Worm (Caenorhabditis elegans) whole organism, early embryonic: Measurements from ENCODE around the gene R13D11.10.

ENCODE experiments used
- aly-1 ChIP-seq: sonication (generic microtip); optimal IDR thresholded peaks from 2 replicates; lab custom pipeline; 2016; ENCODE audit warnings: missing genetic modification characterization, missing compliant biosample characterization
- ama-1 ChIP-seq: fragments of 150-350 bp; optimal IDR thresholded peaks from 2 replicates; lab custom pipeline; 2014
- ets-7 ChIP-seq: sonication (generic microtip); optimal IDR thresholded peaks from 2 replicates; lab custom pipeline; 2016; ENCODE audit warnings: missing genotype, missing genetic modification characterization, missing compliant biosample characterization
- flt-1 ChIP-seq: fragments of 200-800 bp; sonication (Bioruptor generic); IDR thresholded peaks from 2 replicates; pipeline ENCODE4 v1.3.6; 2022; ENCODE audit warnings: missing genetic modification characterization, missing compliant biosample characterization
- hnd-1 ChIP-seq: sonication (generic microtip); optimal IDR thresholded peaks from 2 replicates; lab custom pipeline; 2016; ENCODE audit warnings: missing genetic modification characterization, missing compliant biosample characterization
- pes-1 ChIP-seq: fragments of 200-800 bp; sonication (Bioruptor generic); IDR thresholded peaks from 2 replicates; pipeline ENCODE4 v1.3.6; 2022; ENCODE audit warnings: missing genetic modification reagents, missing genetic modification characterization, missing compliant biosample characterization
- scrt-1 ChIP-seq: fragments of 200-800 bp; sonication (Bioruptor generic); IDR thresholded peaks from 2 replicates; pipeline ENCODE4 v1.3.6; 2022; ENCODE audit warnings: missing genetic modification characterization, missing compliant biosample characterization
- tbx-11 ChIP-seq: fragments of 200-800 bp; sonication (Bioruptor generic); IDR thresholded peaks from 2 replicates; pipeline ENCODE4 v1.3.6; 2022; ENCODE audit warnings: missing genetic modification characterization, missing compliant biosample characterization
- tbx-37 ChIP-seq: fragments of 200-800 bp; sonication (Bioruptor generic); conservative IDR thresholded peaks from 2 replicates; pipeline ENCODE4 v1.3.6; 2022; ENCODE audit warnings: missing genetic modification reagents, missing genetic modification characterization, missing compliant biosample characterization
- tra-4 ChIP-seq: sonication (generic microtip); optimal IDR thresholded peaks from 2 replicates; lab custom pipeline; 2017; ENCODE audit warnings: missing genetic modification characterization, missing compliant biosample characterization

- no peak for TF ChIP-seq ets-7 (tag; lab: Kevin White, UChicago)
- TF ChIP-seq tbx-37 = no peak
- TF ChIP-seq tra-4 (tag; lab: Kevin White, UChicago) = no peak
- no peak for TF ChIP-seq scrt-1
- no peak for TF ChIP-seq aly-1 (tag; lab: Kevin White, UChicago)
- TF ChIP-seq flt-1 (GFP tag; lab: Robert Waterston, UW) = no peak
- no peak for TF ChIP-seq ama-1 (lab: Kevin White, UChicago)
- TF ChIP-seq hnd-1 (tag; lab: Kevin White, UChicago) = no peak
- no peak for TF ChIP-seq pes-1 (GFP tag; lab: Robert Waterston, UW)
- no peak for TF ChIP-seq tbx-11 (GFP tag; lab: Robert Waterston, UW)
Observed at ce11 chrV:800271-800670, 12.7 kb downstream of the R13D11.10 start.
